Worm (Caenorhabditis elegans): ENCODE measurements around the gene K05B2.2.
A peak's percentile ranks its signal among the peaks of the same experiment; 100 is the strongest.

Gene K05B2.2

ce11 chrX:4893623-4894105, 12.2 kb upstream of the K05B2.2 start, which contains the start of gene T07F12.1:
TSS of gene T07F12.1 (plus strand) at chrX:4894055.
- TF ChIP-seq W03F9.2 (tag; optimal IDR thresholded peaks at IDR 0.05): no peak
- TF ChIP-seq dao-5 (tag; optimal IDR thresholded peaks at IDR 0.05): no peak
- no peak for TF ChIP-seq him-1 (tag; optimal IDR thresholded peaks at IDR 0.05)

ce11 chrX:4895223-4895622, 10.7 kb upstream of the K05B2.2 start:
- TF ChIP-seq dao-5 (tag; optimal IDR thresholded peaks at IDR 0.05) (no peak), W03F9.2 (tag; optimal IDR thresholded peaks at IDR 0.05) (no peak), him-1 (tag; optimal IDR thresholded peaks at IDR 0.05) (no peak)

- no peak for TF ChIP-seq dao-5 (tag; optimal IDR thresholded peaks at IDR 0.05)
- TF ChIP-seq W03F9.2 (tag; optimal IDR thresholded peaks at IDR 0.05): no peak
- TF ChIP-seq him-1 (tag; optimal IDR thresholded peaks at IDR 0.05): peak; percentile 31
These were observed 6.3 kb upstream of the K05B2.2 start for ce11 chrX:4899623-4900022.

ce11 chrX:4900685-4901084, 5.2 kb upstream of the K05B2.2 start, which contains the start of gene T07F12.4:
TSS of gene T07F12.4 (minus strand) at chrX:4900814.
- TF ChIP-seq W03F9.2 (tag; optimal IDR thresholded peaks at IDR 0.05) (no peak), dao-5 (tag; optimal IDR thresholded peaks at IDR 0.05) (no peak), him-1 (tag; optimal IDR thresholded peaks at IDR 0.05) (no peak)

- no peak for TF ChIP-seq dao-5 (tag; optimal IDR thresholded peaks at IDR 0.05)
- no peak for TF ChIP-seq him-1 (tag; optimal IDR thresholded peaks at IDR 0.05)
- no peak for TF ChIP-seq W03F9.2 (tag; optimal IDR thresholded peaks at IDR 0.05)
These were observed 3.9 kb upstream of the K05B2.2 start for ce11 chrX:4901974-4902373.

ce11 chrX:4902376-4902775, 3.5 kb upstream of the K05B2.2 start:
- no peak for TF ChIP-seq dao-5 (tag; optimal IDR thresholded peaks at IDR 0.05)
- TF ChIP-seq him-1 (tag; optimal IDR thresholded peaks at IDR 0.05): no peak
- no peak for TF ChIP-seq W03F9.2 (tag; optimal IDR thresholded peaks at IDR 0.05)

ce11 chrX:4911287-4911876, 5.5 kb downstream of the K05B2.2 start:
- TF ChIP-seq W03F9.2 (tag; optimal IDR thresholded peaks at IDR 0.05): no peak
- TF ChIP-seq him-1 (tag; optimal IDR thresholded peaks at IDR 0.05): no peak
- TF ChIP-seq dao-5 (tag; optimal IDR thresholded peaks at IDR 0.05): no peak

- TF ChIP-seq him-1 (tag; optimal IDR thresholded peaks at IDR 0.05) (no peak), dao-5 (tag; optimal IDR thresholded peaks at IDR 0.05) (no peak), W03F9.2 (tag; optimal IDR thresholded peaks at IDR 0.05) (no peak)
These were observed 8.6 kb downstream of the K05B2.2 start for ce11 chrX:4914464-4914863.

ce11 chrX:4915879-4916278, 10.0 kb downstream of the K05B2.2 start, which contains the start of gene ifa-4:
TSS of gene ifa-4 (minus strand) at chrX:4915979.
- TF ChIP-seq W03F9.2 (tag; optimal IDR thresholded peaks at IDR 0.05): no peak
- TF ChIP-seq dao-5 (tag; optimal IDR thresholded peaks at IDR 0.05): no peak
- no peak for TF ChIP-seq him-1 (tag; optimal IDR thresholded peaks at IDR 0.05)

ce11 chrX:4920942-4921540, 15.2 kb downstream of the K05B2.2 start, which contains the start of gene K05B2.4:
TSS of gene K05B2.4 (minus strand) at chrX:4920992.
- no peak for TF ChIP-seq him-1 (tag; optimal IDR thresholded peaks at IDR 0.05)
- TF ChIP-seq W03F9.2 (tag; optimal IDR thresholded peaks at IDR 0.05): no peak
- no peak for TF ChIP-seq dao-5 (tag; optimal IDR thresholded peaks at IDR 0.05)

- TF ChIP-seq W03F9.2 (tag; optimal IDR thresholded peaks at IDR 0.05): no peak
- no peak for TF ChIP-seq dao-5 (tag; optimal IDR thresholded peaks at IDR 0.05)
- no peak for TF ChIP-seq him-1 (tag; optimal IDR thresholded peaks at IDR 0.05)
These were observed 22.2 kb downstream of the K05B2.2 start for ce11 chrX:4928118-4928517.

ce11 chrX:4929657-4930056, 23.8 kb downstream of the K05B2.2 start, which contains the start of gene mct-4:
TSS of gene mct-4 (minus strand) at chrX:4929757.
- TF ChIP-seq dao-5 (tag; optimal IDR thresholded peaks at IDR 0.05): no peak
- no peak for TF ChIP-seq him-1 (tag; optimal IDR thresholded peaks at IDR 0.05)
- TF ChIP-seq W03F9.2 (tag; optimal IDR thresholded peaks at IDR 0.05): no peak

- TF ChIP-seq him-1 (tag; optimal IDR thresholded peaks at IDR 0.05) (no peak), dao-5 (tag; optimal IDR thresholded peaks at IDR 0.05) (no peak), W03F9.2 (tag; optimal IDR thresholded peaks at IDR 0.05) (no peak)
These were observed 26.1 kb downstream of the K05B2.2 start for ce11 chrX:4932023-4932422.

- TF ChIP-seq him-1 (tag; optimal IDR thresholded peaks at IDR 0.05) (no peak), dao-5 (tag; optimal IDR thresholded peaks at IDR 0.05) (no peak), W03F9.2 (tag; optimal IDR thresholded peaks at IDR 0.05) (no peak)
These were observed 27.1 kb downstream of the K05B2.2 start for ce11 chrX:4932964-4933363.
